Fruit fly (Drosophila melanogaster) whole organism, embryonic: ENCODE data around the gene CG5790.

Experiments
- Ada2b ChIP-seq: fragments of 200-800 bp; sonication (Bioruptor generic); IDR thresholded peaks from 2 replicates; pipeline ENCODE4 v1.3.6; 2022; ENCODE audit warnings: missing biosample characterization, missing genetic modification characterization
- Aef1 ChIP-seq: fragments of 200-800 bp; sonication (Bioruptor generic); IDR thresholded peaks from 3 replicates; pipeline ENCODE4 v1.3.6; 2022; ENCODE audit warnings: missing biosample characterization, missing genetic modification characterization
- Atf-2 ChIP-seq: fragments of 200-800 bp; sonication (Bioruptor generic); optimal IDR thresholded peaks from 2 replicates; lab custom pipeline; 2016; ENCODE audit warnings: missing biosample characterization, missing genetic modification characterization
- Blimp-1 ChIP-seq: fragments of 200-800 bp; sonication (Bioruptor generic); optimal IDR thresholded peaks from 3 replicates; lab custom pipeline; 2018; ENCODE audit warnings: missing biosample characterization, missing genetic modification characterization, mild to moderate bottlenecking, moderate library complexity, missing genetic modification reagents
- CG11560 ChIP-seq: fragments of 200-800 bp; sonication (Bioruptor generic); IDR thresholded peaks from 3 replicates; pipeline ENCODE4 v1.3.6; 2022; ENCODE audit warnings: missing biosample characterization, missing genetic modification characterization
- CG12769 ChIP-seq: fragments of 200-800 bp; sonication (Bioruptor generic); optimal IDR thresholded peaks from 2 replicates; lab custom pipeline; 2019; ENCODE audit warnings: missing biosample characterization, mild to moderate bottlenecking, missing genetic modification characterization, moderate library complexity
- CG14965 ChIP-seq: fragments of 200-800 bp; sonication (Bioruptor generic); optimal IDR thresholded peaks from 2 replicates; lab custom pipeline; 2016; ENCODE audit warnings: missing biosample characterization, missing genetic modification characterization, borderline replicate concordance
- CG15601 ChIP-seq: fragments of 200-800 bp; sonication (Bioruptor generic); optimal IDR thresholded peaks from 3 replicates; lab custom pipeline; 2019; ENCODE audit warnings: missing biosample characterization, mild to moderate bottlenecking, missing genetic modification characterization, moderate library complexity
- CG15696 ChIP-seq: fragments of 200-800 bp; sonication (Bioruptor generic); optimal IDR thresholded peaks from 2 replicates; lab custom pipeline; 2019; ENCODE audit warnings: missing biosample characterization, mild to moderate bottlenecking, missing genetic modification characterization, moderate library complexity
- CG1603 ChIP-seq: fragments of 200-800 bp; sonication (Bioruptor generic); optimal IDR thresholded peaks from 2 replicates; lab custom pipeline; 2019; ENCODE audit warnings: missing biosample characterization, mild to moderate bottlenecking, missing genetic modification characterization, moderate library complexity
- CG17829 ChIP-seq: fragments of 200-800 bp; optimal IDR thresholded peaks from 2 replicates; lab custom pipeline; 2019; ENCODE audit warnings: missing biosample characterization, mild to moderate bottlenecking, missing genetic modification characterization, moderate library complexity
- CG2120 ChIP-seq: fragments of 200-800 bp; sonication (Bioruptor generic); optimal IDR thresholded peaks from 3 replicates; lab custom pipeline; 2016; ENCODE audit warnings: missing biosample characterization, missing genetic modification characterization
- CG2129 ChIP-seq: fragments of 200-800 bp; sonication (Bioruptor generic); IDR thresholded peaks from 2 replicates; pipeline ENCODE4 v1.3.6; 2022; ENCODE audit warnings: missing biosample characterization, missing genetic modification characterization; ENCODE audit not compliant: partially characterized antibody
- CG2199 ChIP-seq: fragments of 200-800 bp; sonication (Bioruptor generic); IDR thresholded peaks from 3 replicates; pipeline ENCODE4 v1.3.6; 2022; ENCODE audit warnings: missing biosample characterization, missing genetic modification characterization
- CG2202 ChIP-seq: fragments of 200-800 bp; sonication (Bioruptor generic); optimal IDR thresholded peaks from 2 replicates; lab custom pipeline; 2018; ENCODE audit warnings: missing biosample characterization, mild to moderate bottlenecking, missing genetic modification characterization
- CG2678 ChIP-seq: fragments of 200-800 bp; sonication (Bioruptor generic); optimal IDR thresholded peaks from 3 replicates; lab custom pipeline; 2019; ENCODE audit warnings: missing biosample characterization, mild to moderate bottlenecking, missing genetic modification characterization, moderate library complexity
- CG2875 ChIP-seq: fragments of 200-800 bp; sonication (Bioruptor generic); optimal IDR thresholded peaks from 2 replicates; lab custom pipeline; 2017; ENCODE audit warnings: missing biosample characterization, mild to moderate bottlenecking, missing genetic modification characterization, missing genetic modification reagents
- CG32532 ChIP-seq: fragments of 200-800 bp; sonication (Bioruptor generic); IDR thresholded peaks from 2 replicates; pipeline ENCODE4 v1.3.6; 2022; ENCODE audit warnings: missing biosample characterization, missing genetic modification characterization
- CG33557 ChIP-seq: fragments of 200-800 bp; sonication (Bioruptor generic); optimal IDR thresholded peaks from 2 replicates; lab custom pipeline; 2019; ENCODE audit warnings: missing biosample characterization, mild to moderate bottlenecking, missing genetic modification characterization, moderate library complexity
- CG3407 ChIP-seq: fragments of 200-800 bp; sonication (Bioruptor generic); optimal IDR thresholded peaks from 2 replicates; lab custom pipeline; 2018; ENCODE audit warnings: missing biosample characterization, mild to moderate bottlenecking, missing genetic modification characterization
- CG4617 ChIP-seq: fragments of 200-800 bp; sonication (Bioruptor generic); optimal IDR thresholded peaks from 3 replicates; lab custom pipeline; 2016; ENCODE audit warnings: missing biosample characterization, missing genetic modification characterization, borderline replicate concordance
- CG4707 ChIP-seq: fragments of 200-800 bp; sonication (Bioruptor generic); optimal IDR thresholded peaks from 2 replicates; lab custom pipeline; 2018; ENCODE audit warnings: missing biosample characterization, mild to moderate bottlenecking, missing genetic modification characterization, moderate library complexity
- D ChIP-seq, 2 experiments: fragments of 200-800 bp in 1 of 2; fragments of >200 bp in 1 of 2; sonication (Bioruptor generic) in 1 of 2; optimal IDR thresholded peaks; 2 replicates in 1 of 2; 3 replicates in 1 of 2; lab custom pipeline; 2017; ENCODE audit warnings: mild to moderate bottlenecking in 1 of 2, missing biosample characterization in 1 of 2, missing genetic modification characterization in 1 of 2, missing genetic modification reagents in 1 of 2
- Deaf1 ChIP-seq: fragments of 200-800 bp; optimal IDR thresholded peaks from 3 replicates; lab custom pipeline; 2019; ENCODE audit warnings: missing biosample characterization, mild to moderate bottlenecking, missing genetic modification characterization, moderate library complexity
- Optix ChIP-seq: fragments of 200-800 bp; sonication (Bioruptor generic); IDR thresholded peaks from 3 replicates; pipeline ENCODE4 v1.3.6; 2022; ENCODE audit warnings: missing biosample characterization, missing genetic modification characterization
- Poxn ChIP-seq: fragments of 200-800 bp; sonication (Bioruptor generic); IDR thresholded peaks from 2 replicates; pipeline ENCODE4 v1.3.6; 2022; ENCODE audit warnings: missing biosample characterization, missing genetic modification characterization
- Sox102F ChIP-seq: fragments of 200-800 bp; sonication (Bioruptor generic); optimal IDR thresholded peaks from 2 replicates; lab custom pipeline; 2018; ENCODE audit warnings: missing biosample characterization, mild to moderate bottlenecking, missing genetic modification characterization, moderate library complexity
- Sry-δ ChIP-seq: fragments of 200-800 bp; sonication (Bioruptor generic); optimal IDR thresholded peaks from 2 replicates; lab custom pipeline; 2016; ENCODE audit warnings: missing biosample characterization, missing genetic modification characterization
- Xrp1 ChIP-seq: fragments of 200-800 bp; sonication (Bioruptor generic); IDR thresholded peaks from 2 replicates; pipeline ENCODE4 v1.3.6; 2022; ENCODE audit warnings: missing biosample characterization, missing genetic modification characterization
- br ChIP-seq: fragments of >200 bp; optimal IDR thresholded peaks from 2 replicates; lab custom pipeline; 2017
- cato ChIP-seq: fragments of 200-800 bp; sonication (Bioruptor generic); optimal IDR thresholded peaks from 2 replicates; lab custom pipeline; 2016; ENCODE audit warnings: missing biosample characterization, missing genetic modification characterization, borderline replicate concordance
- chm ChIP-seq: fragments of 200-800 bp; sonication (Bioruptor generic); IDR thresholded peaks from 2 replicates; pipeline ENCODE4 v1.3.6; 2022; ENCODE audit warnings: missing biosample characterization, missing genetic modification characterization
- ci ChIP-seq: fragments of 200-800 bp; sonication (Bioruptor generic); IDR thresholded peaks from 3 replicates; pipeline ENCODE4 v1.3.6; 2022; ENCODE audit warnings: missing biosample characterization, missing genetic modification characterization
- danr ChIP-seq: fragments of 200-800 bp; sonication (Bioruptor generic); IDR thresholded peaks from 2 replicates; pipeline ENCODE4 v1.3.6; 2022; ENCODE audit warnings: missing biosample characterization, missing genetic modification characterization
- dimm ChIP-seq: fragments of 200-800 bp; sonication (Bioruptor generic); IDR thresholded peaks from 2 replicates; pipeline ENCODE4 v1.3.6; 2022; ENCODE audit warnings: missing biosample characterization, missing genetic modification characterization
- dmrt11E ChIP-seq: fragments of 200-800 bp; sonication (Bioruptor generic); optimal IDR thresholded peaks from 3 replicates; lab custom pipeline; 2018; ENCODE audit warnings: missing biosample characterization, mild to moderate bottlenecking, missing genetic modification characterization, moderate library complexity
- kah ChIP-seq: fragments of 200-800 bp; sonication (Bioruptor generic); optimal IDR thresholded peaks from 2 replicates; lab custom pipeline; 2018; ENCODE audit warnings: missing biosample characterization, mild to moderate bottlenecking, missing genetic modification characterization
- pan ChIP-seq, 4 experiments: fragments of >200 bp in 3 of 4; fragments of 200-800 bp in 1 of 4; sonication (Bioruptor generic) in 1 of 4; optimal IDR thresholded peaks in 3 of 4; IDR thresholded peaks in 1 of 4; 2 replicates each; pipeline versions ENCODE4 v1.3.6 to Lab custom; 2017 to 2022; ENCODE audit warnings: missing biosample characterization in 2 of 4, missing genetic modification characterization in 2 of 4, mixed read lengths in 1 of 4
- sens ChIP-seq: fragments of 200-800 bp; sonication (Bioruptor generic); peaks from one replicate; lab custom pipeline; 2016; ENCODE audit warnings: missing biosample characterization, missing genetic modification characterization
- so ChIP-seq: fragments of 200-800 bp; sonication (Bioruptor generic); IDR thresholded peaks from 3 replicates; pipeline ENCODE4 v1.3.6; 2022; ENCODE audit warnings: missing biosample characterization, missing genetic modification characterization
- sqz ChIP-seq: fragments of 200-800 bp; sonication (Bioruptor generic); optimal IDR thresholded peaks from 3 replicates; lab custom pipeline; 2018; ENCODE audit warnings: missing biosample characterization, mild to moderate bottlenecking, missing genetic modification characterization
- sr ChIP-seq: fragments of 200-800 bp; sonication (Bioruptor generic); IDR thresholded peaks from 3 replicates; pipeline ENCODE4 v1.3.6; 2022; ENCODE audit warnings: missing biosample characterization, missing genetic modification characterization
- twi ChIP-seq: fragments of 200-800 bp; optimal IDR thresholded peaks from 2 replicates; lab custom pipeline; 2019; ENCODE audit warnings: missing biosample characterization, mild to moderate bottlenecking, missing genetic modification characterization, moderate library complexity
- wek ChIP-seq: fragments of 200-800 bp; sonication (Bioruptor generic); optimal IDR thresholded peaks from 3 replicates; lab custom pipeline; 2018; ENCODE audit warnings: missing biosample characterization, mild to moderate bottlenecking, missing genetic modification characterization, moderate library complexity
- zfh2 ChIP-seq: fragments of 200-800 bp; sonication (Bioruptor generic); optimal IDR thresholded peaks from 2 replicates; lab custom pipeline; 2016; ENCODE audit warnings: missing biosample characterization, missing genetic modification characterization

The CG5790 gene

DNA sequence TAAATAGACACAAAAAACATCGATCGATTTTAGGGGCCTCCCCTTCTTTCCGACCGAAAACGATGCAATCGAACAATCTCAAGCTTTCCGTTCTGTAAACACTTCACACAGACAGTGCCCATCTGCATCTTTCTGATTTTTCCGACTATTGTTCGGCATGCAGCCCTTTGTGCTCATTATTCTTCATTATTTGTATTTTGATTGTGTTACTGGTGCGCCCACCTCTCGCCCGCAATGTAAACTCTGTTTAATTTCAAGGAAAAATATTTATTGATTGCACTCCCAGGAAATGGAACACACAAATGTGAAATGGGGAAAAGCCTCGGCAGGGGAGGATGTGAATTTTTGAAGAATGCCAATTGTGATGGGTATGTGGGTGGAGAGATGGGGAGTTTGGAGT, 41.0 kb downstream of the CG5790 start (continued):
- TF ChIP-seq pan (optimal IDR thresholded peaks at IDR 0.05; lab: Kevin White, UChicago) (no peak), pan (GFP tag; optimal IDR thresholded peaks at IDR 0.05 in 1 of 2, IDR thresholded peaks at IDR 0.05 in 1 of 2) (no peak), CG2678 (tag; lab: Kevin White, UChicago) (peak; percentile 18), CG1603 (tag; lab: Kevin White, UChicago) (peak; percentile 29), danr (no peak), Sry-δ (GFP tag; lab: Kevin White, UChicago) (no peak), so (GFP tag; lab: Robert Waterston, UW) (no peak), CG3407 (GFP tag; lab: Kevin White, UChicago) (peak; percentile 22), CG2120 (GFP tag; lab: Kevin White, UChicago) (no peak), ci (GFP tag; lab: Robert Waterston, UW) (peak; percentile 16; the same call in 1 of the 3 replicates), D (optimal IDR thresholded peaks at IDR 0.05; lab: Kevin White, UChicago) (no peak), D (GFP tag; optimal IDR thresholded peaks at IDR 0.05; lab: Kevin White, UChicago) (peak; percentile 26), Optix (GFP tag; lab: Robert Waterston, UW) (no peak), CG2199 (GFP tag; lab: Robert Waterston, UW) (0 out of 3 replicates have a peak, but pooled peaks have one; percentile 64), Aef1 (GFP tag; lab: Robert Waterston, UW) (no peak), zfh2 (GFP tag; lab: Kevin White, UChicago) (no peak), Xrp1 (peak; percentile 54), Sox102F (GFP tag; lab: Kevin White, UChicago) (peak; percentile 20), dmrt11E (tag; lab: Kevin White, UChicago) (peak; percentile 50), Poxn (no peak), Atf-2 (GFP tag; lab: Kevin White, UChicago) (no peak), CG15601 (tag; lab: Kevin White, UChicago) (peak; percentile 9), twi (peak; percentile 35), CG2875 (GFP tag; lab: Kevin White, UChicago) (no peak), CG2129 (GFP tag; lab: Robert Waterston, UW) (no peak), Deaf1 (tag; lab: Kevin White, UChicago) (no peak), CG2202 (tag; lab: Kevin White, UChicago) (peak; percentile 23), CG4707 (GFP tag; lab: Kevin White, UChicago) (peak; percentile 47), Blimp-1 (GFP tag; lab: Kevin White, UChicago) (peak; percentile 3), dimm (GFP tag; lab: Robert Waterston, UW) (no peak), CG15696 (tag; lab: Kevin White, UChicago) (peak; percentile 29), br (lab: Kevin White, UChicago) (no peak), wek (peak; percentile 36)

dm6 chr2L:18336531-18336930, 41.9 kb downstream of the CG5790 start:
- TF ChIP-seq twi: peak; percentile 78
- TF ChIP-seq chm (GFP tag; lab: Robert Waterston, UW): 0 out of 2 replicates have a peak, but pooled peaks have one; percentile 20
- no peak for TF ChIP-seq sqz (GFP tag; lab: Kevin White, UChicago)
- no peak for TF ChIP-seq CG32532 (GFP tag; lab: Robert Waterston, UW)
- TF ChIP-seq CG14965 (GFP tag; lab: Kevin White, UChicago): no peak
- TF ChIP-seq kah (GFP tag; lab: Kevin White, UChicago): no peak
- peak; percentile 61 for TF ChIP-seq sens
- TF ChIP-seq sr: no peak
- no peak for TF ChIP-seq CG11560 (tag; lab: Robert Waterston, UW)
- no peak for TF ChIP-seq cato (GFP tag; lab: Kevin White, UChicago)
- no peak for TF ChIP-seq CG4617 (GFP tag; lab: Kevin White, UChicago)
- peak; percentile 60; the same call in 1 of the 3 replicates for TF ChIP-seq CG2199 (GFP tag; lab: Robert Waterston, UW)
- no peak for TF ChIP-seq CG33557 (GFP tag; lab: Kevin White, UChicago)
- TF ChIP-seq Ada2b (GFP tag; lab: Robert Waterston, UW): no peak
- TF ChIP-seq CG12769: no peak
- TF ChIP-seq CG17829 (tag; lab: Kevin White, UChicago): no peak
- peak; percentile 26 for TF ChIP-seq D (optimal IDR thresholded peaks at IDR 0.05; lab: Kevin White, UChicago)
- TF ChIP-seq D (GFP tag; optimal IDR thresholded peaks at IDR 0.05; lab: Kevin White, UChicago): no peak
- no peak for TF ChIP-seq Atf-2 (GFP tag; lab: Kevin White, UChicago)
- TF ChIP-seq, all 482 proteins: peak for 5
